Fruit fly (Drosophila melanogaster): ENCODE data around the gene GluRIIA.

The GluRIIA gene

DNA sequence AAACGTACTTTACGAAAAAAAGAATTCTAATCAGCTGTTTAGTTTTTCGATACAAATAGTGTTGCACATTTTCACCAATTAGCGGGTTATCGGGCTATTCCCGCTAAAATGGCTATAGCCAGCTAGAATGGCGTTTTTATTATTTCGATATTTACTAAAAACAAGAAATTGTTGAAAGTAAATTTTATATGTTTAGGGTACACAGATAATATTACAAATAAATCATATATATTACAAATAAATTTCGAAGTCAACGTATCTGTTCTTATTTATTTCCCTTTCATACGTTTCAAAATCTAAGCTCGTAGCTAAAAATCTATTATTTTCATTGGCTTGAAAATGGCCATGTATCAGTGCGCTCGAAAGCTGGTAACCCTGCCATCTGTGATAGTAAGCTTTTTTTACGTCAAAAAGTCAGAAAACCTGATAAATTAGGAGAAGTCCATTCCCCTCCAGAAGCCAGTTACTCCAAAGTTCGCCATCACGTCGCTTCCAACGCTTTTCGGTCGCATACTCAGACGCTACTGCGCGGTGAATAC is 35.0 kb upstream of the GluRIIA start, which contains the start of the genes CG7382 and cl:
Gene CG7382 (minus strand): TSS at position 51 of the 539 bp plus-strand sequence.
Gene cl (plus strand): TSS at position 290 of the 539 bp plus-strand sequence.
- TF ChIP-seq Clk (GFP tag; optimal IDR thresholded peaks at IDR 0.05), result no peak
- peak; percentile 21 for TF ChIP-seq CG7101 (tag; optimal IDR thresholded peaks at IDR 0.05)
- TF ChIP-seq CG1620 (GFP tag; optimal IDR thresholded peaks at IDR 0.05), result no peak
- peak; percentile 15 for TF ChIP-seq cic (GFP tag; optimal IDR thresholded peaks at IDR 0.05)
- no peak for TF ChIP-seq cnc (optimal IDR thresholded peaks at IDR 0.05)
- peak; percentile 53 for TF ChIP-seq ovo (GFP tag; optimal IDR thresholded peaks at IDR 0.05)
- TF ChIP-seq CG33017 (tag; optimal IDR thresholded peaks at IDR 0.05), result no peak
- no peak for TF ChIP-seq Crg-1 (GFP tag; optimal IDR thresholded peaks at IDR 0.05)
- peak; percentile 36 for TF ChIP-seq CG7045 (GFP tag; optimal IDR thresholded peaks at IDR 0.05)
- TF ChIP-seq CG12768 (GFP tag; optimal IDR thresholded peaks at IDR 0.05), result no peak
- peak; percentile 82 for TF ChIP-seq tj (GFP tag; optimal IDR thresholded peaks at IDR 0.05)
- TF ChIP-seq CG5204 (GFP tag; optimal IDR thresholded peaks at IDR 0.05), result no peak
- TF ChIP-seq kay (GFP tag; ENCODE audit: borderline replicate concordance), result no peak
- no peak for TF ChIP-seq Mnt (GFP tag; optimal IDR thresholded peaks at IDR 0.05)
- TF ChIP-seq CG11617 (GFP tag; optimal IDR thresholded peaks at IDR 0.05), result peak; percentile 24
- TF ChIP-seq CG14711 (tag; optimal IDR thresholded peaks at IDR 0.05), result peak; percentile 92
- TF ChIP-seq pad (GFP tag; optimal IDR thresholded peaks at IDR 0.05), result peak; percentile 99
- peak; percentile 69 for TF ChIP-seq toe (GFP tag; optimal IDR thresholded peaks at IDR 0.05)
- TF ChIP-seq bab1 (GFP tag; optimal IDR thresholded peaks at IDR 0.05), result no peak
- no peak for TF ChIP-seq Hr96 (GFP tag; optimal IDR thresholded peaks at IDR 0.05)

DNA sequence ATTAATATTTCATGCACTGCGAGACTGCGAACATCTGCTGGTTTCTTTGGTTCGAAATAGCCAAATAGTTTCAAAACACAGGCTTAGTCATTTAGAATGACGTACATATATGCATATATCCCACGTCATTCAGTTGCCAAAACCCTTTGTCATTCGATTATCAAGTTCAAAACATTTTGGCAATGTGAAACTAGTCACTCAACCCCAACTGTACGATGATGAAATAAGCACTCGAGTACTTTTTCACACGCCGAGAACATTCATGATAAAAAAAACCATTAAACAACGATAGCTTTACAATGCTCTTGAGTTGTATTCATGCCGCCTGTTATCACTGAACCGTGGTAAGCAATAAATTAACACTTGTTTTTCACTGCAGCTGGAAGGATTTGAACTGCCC is 34.1 kb upstream of the GluRIIA start:
- TF ChIP-seq bab1 (GFP tag; optimal IDR thresholded peaks at IDR 0.05) (no peak), ovo (GFP tag; optimal IDR thresholded peaks at IDR 0.05) (no peak), Mnt (GFP tag; optimal IDR thresholded peaks at IDR 0.05) (no peak)

DNA sequence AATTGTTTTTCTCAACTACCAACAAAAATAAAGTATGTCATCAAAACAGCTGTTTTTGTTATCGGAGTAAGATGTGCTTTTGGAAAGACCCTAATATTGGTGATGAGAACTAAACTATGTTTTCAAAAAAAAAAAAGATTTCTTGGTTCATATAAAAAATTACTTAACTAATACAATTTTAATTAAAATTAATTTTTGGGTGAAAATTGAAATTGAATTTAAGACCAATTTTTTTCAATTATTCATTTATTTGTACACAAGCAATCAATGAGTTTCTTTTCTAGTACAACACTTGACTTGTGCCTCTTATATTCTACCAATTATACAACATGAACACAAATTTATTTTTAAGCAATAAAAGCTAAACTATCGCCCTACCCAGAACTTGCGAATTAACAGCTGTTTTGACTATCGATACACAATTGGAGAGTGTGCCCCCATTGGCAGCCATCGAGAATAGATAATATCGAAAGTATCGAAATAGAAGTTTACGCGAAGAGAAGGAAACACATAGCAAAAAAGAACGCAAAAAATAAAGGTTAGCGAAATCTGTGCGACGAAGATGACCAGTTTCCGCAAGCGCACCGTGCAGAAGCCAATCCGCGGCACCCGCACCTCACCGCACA is 30.9 kb upstream of the GluRIIA start, which contains the start of the genes Vps52 and Elp4:
Gene Vps52 (minus strand): TSS at position 51 of the 626 bp plus-strand sequence.
Gene Elp4 (plus strand): TSS at position 292 of the 626 bp plus-strand sequence.
- TF ChIP-seq tj (GFP tag; optimal IDR thresholded peaks at IDR 0.05) (peak; percentile 61), CG33017 (tag; optimal IDR thresholded peaks at IDR 0.05) (peak; percentile 37), Crg-1 (GFP tag; optimal IDR thresholded peaks at IDR 0.05) (peak; percentile 31), Mnt (GFP tag; optimal IDR thresholded peaks at IDR 0.05) (peak; percentile 48), kay (GFP tag; ENCODE audit: borderline replicate concordance) (no peak), bab1 (GFP tag; optimal IDR thresholded peaks at IDR 0.05) (peak; percentile 59), CG7101 (tag; optimal IDR thresholded peaks at IDR 0.05) (peak; percentile 83), CG5204 (GFP tag; optimal IDR thresholded peaks at IDR 0.05) (no peak), Clk (GFP tag; optimal IDR thresholded peaks at IDR 0.05) (peak; percentile 76), Hr96 (GFP tag; optimal IDR thresholded peaks at IDR 0.05) (no peak), toe (GFP tag; optimal IDR thresholded peaks at IDR 0.05) (no peak), ovo (GFP tag; optimal IDR thresholded peaks at IDR 0.05) (peak; percentile 14), cnc (optimal IDR thresholded peaks at IDR 0.05) (no peak), CG1620 (GFP tag; optimal IDR thresholded peaks at IDR 0.05) (peak; percentile 79), CG14711 (tag; optimal IDR thresholded peaks at IDR 0.05) (peak; percentile 78), CG7045 (GFP tag; optimal IDR thresholded peaks at IDR 0.05) (peak; percentile 80), cic (GFP tag; optimal IDR thresholded peaks at IDR 0.05) (no peak), CG11617 (GFP tag; optimal IDR thresholded peaks at IDR 0.05) (peak; percentile 87), CG12768 (GFP tag; optimal IDR thresholded peaks at IDR 0.05) (peak; percentile 77), pad (GFP tag; optimal IDR thresholded peaks at IDR 0.05) (peak; percentile 64)

DNA sequence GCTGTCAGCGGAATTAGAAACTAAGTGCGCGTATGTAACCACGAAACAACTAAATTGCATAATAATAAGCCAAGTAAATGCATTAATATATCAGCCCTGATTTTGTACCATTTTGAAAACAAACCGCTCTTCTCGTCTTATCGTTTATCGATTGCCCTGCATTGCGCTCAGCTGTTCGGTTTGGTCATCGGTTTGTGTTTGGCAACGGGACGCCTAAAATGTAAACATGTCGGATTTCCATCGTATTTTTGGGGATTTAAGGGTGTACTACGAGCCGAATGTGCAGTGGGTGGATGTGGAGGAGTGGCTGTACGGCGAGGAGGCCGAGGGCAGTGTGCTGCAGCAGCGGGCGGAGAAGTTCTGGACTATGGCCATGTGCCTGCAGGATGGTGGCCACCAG is 29.1 kb upstream of the GluRIIA start, which contains the start of gene Cap-D3:
Gene Cap-D3 (plus strand): TSS at position 183 of the 400 bp plus-strand sequence.
- peak; percentile 6 for TF ChIP-seq bab1 (GFP tag; optimal IDR thresholded peaks at IDR 0.05)
- TF ChIP-seq Crg-1 (GFP tag; optimal IDR thresholded peaks at IDR 0.05), result no peak

DNA sequence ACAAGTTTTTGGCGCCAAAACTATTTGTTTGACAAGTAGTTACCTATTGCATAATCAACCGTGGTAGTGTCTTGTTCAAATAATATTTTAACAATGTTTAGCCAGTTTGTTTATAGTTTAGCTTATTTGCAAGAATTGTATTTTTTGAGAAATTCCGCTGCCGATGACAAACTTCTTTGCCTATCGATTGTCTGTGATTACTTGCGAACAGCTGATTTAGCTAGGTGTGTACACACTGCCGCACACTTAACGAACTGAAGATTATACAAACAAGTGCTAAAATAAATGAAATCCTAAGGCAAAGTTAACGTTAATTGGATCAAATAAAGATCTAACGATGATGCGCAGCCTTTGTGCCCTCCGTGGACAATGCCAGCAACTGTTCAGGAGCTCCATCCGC is 28.1 kb upstream of the GluRIIA start, which contains the start of gene Cox11:
Gene Cox11 (plus strand): TSS at position 220 of the 400 bp plus-strand sequence.
- TF ChIP-seq Crg-1 (GFP tag; optimal IDR thresholded peaks at IDR 0.05) (no peak), toe (GFP tag; optimal IDR thresholded peaks at IDR 0.05) (no peak), bab1 (GFP tag; optimal IDR thresholded peaks at IDR 0.05) (no peak), CG12768 (GFP tag; optimal IDR thresholded peaks at IDR 0.05) (no peak), kay (GFP tag; ENCODE audit: borderline replicate concordance) (no peak), Clk (GFP tag; optimal IDR thresholded peaks at IDR 0.05) (no peak), tj (GFP tag; optimal IDR thresholded peaks at IDR 0.05) (no peak), pad (GFP tag; optimal IDR thresholded peaks at IDR 0.05) (no peak), CG1620 (GFP tag; optimal IDR thresholded peaks at IDR 0.05) (no peak), CG14711 (tag; optimal IDR thresholded peaks at IDR 0.05) (no peak), CG5204 (GFP tag; optimal IDR thresholded peaks at IDR 0.05) (no peak), CG11617 (GFP tag; optimal IDR thresholded peaks at IDR 0.05) (no peak), CG7045 (GFP tag; optimal IDR thresholded peaks at IDR 0.05) (no peak), cic (GFP tag; optimal IDR thresholded peaks at IDR 0.05) (no peak), ovo (GFP tag; optimal IDR thresholded peaks at IDR 0.05) (no peak)

DNA sequence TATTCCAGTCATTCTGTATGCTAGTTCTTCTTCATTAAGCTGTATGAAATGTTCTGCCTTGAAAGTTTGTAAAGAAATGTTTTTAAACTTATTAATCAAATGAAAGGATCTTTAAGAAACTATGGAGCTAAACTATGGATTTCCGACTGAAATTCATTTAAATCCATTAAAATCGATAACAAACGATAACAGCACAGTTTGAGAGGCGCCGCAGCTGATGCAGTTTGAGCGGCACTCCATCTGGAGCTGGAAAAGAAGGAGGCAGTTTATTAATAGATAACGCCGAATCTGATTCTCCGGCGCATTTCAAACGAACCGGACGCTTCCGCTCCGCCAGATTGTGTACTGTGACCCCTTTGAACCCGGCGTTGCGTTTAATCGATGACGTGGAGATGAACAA is 27.0 kb upstream of the GluRIIA start, which contains the start of gene CG31915:
Gene CG31915 (plus strand): TSS at position 263 of the 400 bp plus-strand sequence.
- TF ChIP-seq CG5204 (GFP tag; optimal IDR thresholded peaks at IDR 0.05), result no peak
- no peak for TF ChIP-seq CG33017 (tag; optimal IDR thresholded peaks at IDR 0.05)
- no peak for TF ChIP-seq Hr96 (GFP tag; optimal IDR thresholded peaks at IDR 0.05)
- no peak for TF ChIP-seq CG1620 (GFP tag; optimal IDR thresholded peaks at IDR 0.05)
- no peak for TF ChIP-seq bab1 (GFP tag; optimal IDR thresholded peaks at IDR 0.05)
- no peak for TF ChIP-seq CG14711 (tag; optimal IDR thresholded peaks at IDR 0.05)
- TF ChIP-seq kay (GFP tag; ENCODE audit: borderline replicate concordance), result no peak
- no peak for TF ChIP-seq Clk (GFP tag; optimal IDR thresholded peaks at IDR 0.05)
- no peak for TF ChIP-seq Mnt (GFP tag; optimal IDR thresholded peaks at IDR 0.05)
- no peak for TF ChIP-seq tj (GFP tag; optimal IDR thresholded peaks at IDR 0.05)

All from whole organism, adult.